Fruit fly (Drosophila melanogaster) whole organism, embryonic: ENCODE results near the gene CG13309.
A peak's percentile ranks its signal among the peaks of the same experiment; 100 is the strongest.

Source experiments
- Abd-B ChIP-seq: fragments of 200-800 bp; sonication (Bioruptor generic); optimal IDR thresholded peaks from 2 replicates; lab custom pipeline; 2018; ENCODE audit warnings: missing biosample characterization, mild to moderate bottlenecking, missing genetic modification characterization, moderate library complexity
- Aef1 ChIP-seq: fragments of 200-800 bp; sonication (Bioruptor generic); IDR thresholded peaks from 3 replicates; pipeline ENCODE4 v1.3.6; 2022; ENCODE audit warnings: missing biosample characterization, missing genetic modification characterization
- CG10543 ChIP-seq: fragments of 200-800 bp; sonication (Bioruptor generic); optimal IDR thresholded peaks from 3 replicates; lab custom pipeline; 2017; ENCODE audit warnings: missing biosample characterization, mild to moderate bottlenecking, missing genetic modification characterization, moderate library complexity
- CG10565 ChIP-seq: fragments of 200-800 bp; sonication (Bioruptor generic); optimal IDR thresholded peaks from 3 replicates; lab custom pipeline; 2016; ENCODE audit warnings: missing biosample characterization, mild to moderate bottlenecking, missing genetic modification characterization
- CG12155 ChIP-seq: fragments of 200-800 bp; sonication (Bioruptor generic); optimal IDR thresholded peaks from 3 replicates; lab custom pipeline; 2016; ENCODE audit warnings: missing biosample characterization, missing genetic modification characterization
- CG14050 ChIP-seq: fragments of 200-800 bp; sonication (Bioruptor generic); IDR thresholded peaks from 3 replicates; pipeline ENCODE4 v1.3.6; 2022; ENCODE audit warnings: missing biosample characterization, missing genetic modification characterization
- CG15514 ChIP-seq: fragments of 200-800 bp; sonication (Bioruptor generic); optimal IDR thresholded peaks from 3 replicates; lab custom pipeline; 2017; ENCODE audit warnings: missing biosample characterization, missing genetic modification characterization, mild to moderate bottlenecking, moderate library complexity, missing genetic modification reagents
- CG17328 ChIP-seq: fragments of 200-800 bp; sonication (Bioruptor generic); IDR thresholded peaks from 2 replicates; pipeline ENCODE4 v1.3.6; 2022; ENCODE audit warnings: missing biosample characterization, missing genetic modification characterization
- CG2678 ChIP-seq: fragments of 200-800 bp; sonication (Bioruptor generic); optimal IDR thresholded peaks from 3 replicates; lab custom pipeline; 2019; ENCODE audit warnings: missing biosample characterization, mild to moderate bottlenecking, missing genetic modification characterization, moderate library complexity
- CG30431 ChIP-seq: fragments of 200-800 bp; sonication (Bioruptor generic); optimal IDR thresholded peaks from 2 replicates; lab custom pipeline; 2017; ENCODE audit warnings: missing biosample characterization, missing genetic modification characterization
- CG31441 ChIP-seq: fragments of 200-800 bp; sonication (Bioruptor generic); IDR thresholded peaks from 2 replicates; pipeline ENCODE4 v1.3.6; 2022; ENCODE audit warnings: missing biosample characterization, missing genetic modification characterization
- CG3281 ChIP-seq: fragments of 200-800 bp; sonication (Bioruptor generic); optimal IDR thresholded peaks from 3 replicates; lab custom pipeline; 2017; ENCODE audit warnings: missing biosample characterization, mild to moderate bottlenecking, missing genetic modification characterization
- CG34224 ChIP-seq: fragments of 200-800 bp; sonication (Bioruptor generic); IDR thresholded peaks from 3 replicates; pipeline ENCODE4 v1.3.6; 2022; ENCODE audit warnings: missing biosample characterization, missing genetic modification characterization; ENCODE audit not compliant: partially characterized antibody
- CG42726 ChIP-seq: fragments of 200-800 bp; sonication (Bioruptor generic); IDR thresholded peaks from 2 replicates; pipeline ENCODE4 v1.3.6; 2022; ENCODE audit warnings: missing biosample characterization, missing genetic modification characterization; ENCODE audit not compliant: partially characterized antibody
- CG5953 ChIP-seq: fragments of 200-800 bp; sonication (Bioruptor generic); IDR thresholded peaks from 2 replicates; pipeline ENCODE4 v1.3.6; 2022; ENCODE audit warnings: missing biosample characterization, missing genetic modification characterization
- CG6683 ChIP-seq: fragments of 200-800 bp; sonication (Bioruptor generic); optimal IDR thresholded peaks from 2 replicates; lab custom pipeline; 2017; ENCODE audit warnings: missing biosample characterization, mild to moderate bottlenecking, missing genetic modification characterization, missing genetic modification reagents
- CG8089 ChIP-seq: fragments of 200-800 bp; sonication (Bioruptor generic); optimal IDR thresholded peaks from 3 replicates; lab custom pipeline; 2016; ENCODE audit warnings: missing biosample characterization, missing genetic modification characterization
- Dfd ChIP-seq, 2 experiments: fragments of >200 bp; optimal IDR thresholded peaks; 2 replicates each; lab custom pipeline; 2017; ENCODE audit warnings: missing biosample characterization in 2 of 2, missing genetic modification characterization in 2 of 2
- E2f1 ChIP-seq: fragments of 200-800 bp; sonication (Bioruptor generic); IDR thresholded peaks from 2 replicates; pipeline ENCODE4 v1.3.6; 2022; ENCODE audit warnings: missing biosample characterization, missing genetic modification characterization
- Elba2 ChIP-seq: fragments of 200-800 bp; sonication (Bioruptor generic); optimal IDR thresholded peaks from 3 replicates; lab custom pipeline; 2016; ENCODE audit warnings: missing biosample characterization, missing genetic modification characterization
- HLH3B ChIP-seq: fragments of 200-800 bp; sonication (Bioruptor generic); IDR thresholded peaks from 2 replicates; pipeline ENCODE4 v1.3.6; 2022; ENCODE audit warnings: missing biosample characterization, missing genetic modification characterization
- HmgZ ChIP-seq: fragments of 200-800 bp; sonication (Bioruptor generic); optimal IDR thresholded peaks from 2 replicates; lab custom pipeline; 2018; ENCODE audit warnings: missing biosample characterization, mild to moderate bottlenecking, missing genetic modification characterization
- Lpt ChIP-seq: fragments of >200 bp; optimal IDR thresholded peaks from 2 replicates; lab custom pipeline; 2018; ENCODE audit warnings: missing biosample characterization, missing genetic modification characterization
- MBD-R2 ChIP-seq: fragments of 200-800 bp; sonication (Bioruptor generic); IDR thresholded peaks from 2 replicates; pipeline ENCODE4 v1.3.6; 2022; ENCODE audit warnings: missing biosample characterization, missing genetic modification characterization
- MESR4 ChIP-seq: fragments of 200-800 bp; sonication (Bioruptor generic); optimal IDR thresholded peaks from 2 replicates; lab custom pipeline; 2018; ENCODE audit warnings: missing biosample characterization, mild to moderate bottlenecking, missing genetic modification characterization, moderate library complexity
- Sry-β ChIP-seq: fragments of 200-800 bp; sonication (Bioruptor generic); optimal IDR thresholded peaks from 2 replicates; lab custom pipeline; 2018; ENCODE audit warnings: missing biosample characterization, mild to moderate bottlenecking, missing genetic modification characterization, moderate library complexity
- ac ChIP-seq: fragments of 200-800 bp; sonication (Bioruptor generic); optimal IDR thresholded peaks from 3 replicates; lab custom pipeline; 2017; ENCODE audit warnings: missing biosample characterization, mild to moderate bottlenecking, missing genetic modification characterization
- ase ChIP-seq: fragments of 200-800 bp; sonication (Bioruptor generic); IDR thresholded peaks from 3 replicates; pipeline ENCODE4 v1.3.6; 2022; ENCODE audit warnings: missing biosample characterization, missing genetic modification characterization
- ash1 ChIP-seq: fragments of 200-800 bp; sonication (Bioruptor generic); optimal IDR thresholded peaks from 2 replicates; lab custom pipeline; 2018; ENCODE audit warnings: missing biosample characterization, mild to moderate bottlenecking, missing genetic modification characterization
- az2 ChIP-seq: fragments of 200-800 bp; sonication (Bioruptor generic); optimal IDR thresholded peaks from 3 replicates; lab custom pipeline; 2016; ENCODE audit warnings: missing biosample characterization, missing genetic modification characterization
- bcd ChIP-seq: fragments of 200-800 bp; sonication (Bioruptor generic); optimal IDR thresholded peaks from 2 replicates; lab custom pipeline; 2017; ENCODE audit warnings: missing biosample characterization, mild to moderate bottlenecking, missing genetic modification characterization
- btn ChIP-seq: fragments of 200-800 bp; sonication (Bioruptor generic); optimal IDR thresholded peaks from 2 replicates; lab custom pipeline; 2016; ENCODE audit warnings: missing biosample characterization, missing genetic modification characterization
- dimm ChIP-seq: fragments of 200-800 bp; sonication (Bioruptor generic); IDR thresholded peaks from 2 replicates; pipeline ENCODE4 v1.3.6; 2022; ENCODE audit warnings: missing biosample characterization, missing genetic modification characterization
- dm ChIP-seq: fragments of 200-800 bp; sonication (Bioruptor generic); optimal IDR thresholded peaks from 3 replicates; lab custom pipeline; 2016; ENCODE audit warnings: missing biosample characterization, missing genetic modification characterization
- esg ChIP-seq: fragments of 200-800 bp; sonication (Bioruptor generic); conservative IDR thresholded peaks from 2 replicates; pipeline ENCODE4 v1.3.6; 2022; ENCODE audit warnings: missing biosample characterization, missing genetic modification characterization
- gce ChIP-seq: fragments of 200-800 bp; sonication (Bioruptor generic); IDR thresholded peaks from 3 replicates; pipeline ENCODE4 v1.3.6; 2022; ENCODE audit warnings: missing biosample characterization, missing genetic modification characterization
- gsb-n ChIP-seq: fragments of 200-800 bp; sonication (Bioruptor generic); optimal IDR thresholded peaks from 3 replicates; lab custom pipeline; 2018; ENCODE audit warnings: missing biosample characterization, mild to moderate bottlenecking, missing genetic modification characterization
- lmd ChIP-seq: fragments of 200-800 bp; sonication (Bioruptor generic); IDR thresholded peaks from 2 replicates; pipeline ENCODE4 v1.3.6; 2022; ENCODE audit warnings: missing biosample characterization, missing genetic modification characterization
- lola ChIP-seq, 3 experiments: fragments of >200 bp in 2 of 3; fragments of 200-800 bp in 1 of 3; sonication (Bioruptor generic) in 1 of 3; optimal IDR thresholded peaks; 2 replicates each; lab custom pipeline; 2017 to 2019; ENCODE audit warnings: missing biosample characterization in 3 of 3, missing genetic modification characterization in 3 of 3, mild to moderate bottlenecking in 1 of 3, moderate library complexity in 1 of 3
- luna ChIP-seq: fragments of 200-800 bp; sonication (Bioruptor generic); optimal IDR thresholded peaks from 2 replicates; lab custom pipeline; 2016; ENCODE audit warnings: missing biosample characterization, missing genetic modification characterization
- nmo ChIP-seq: fragments of 200-800 bp; sonication (Bioruptor generic); optimal IDR thresholded peaks from 2 replicates; lab custom pipeline; 2018; ENCODE audit warnings: missing biosample characterization, mild to moderate bottlenecking, missing genetic modification characterization, moderate library complexity
- odd ChIP-seq: fragments of 200-800 bp; sonication (Bioruptor generic); optimal IDR thresholded peaks from 2 replicates; lab custom pipeline; 2017; ENCODE audit warnings: missing biosample characterization, mild to moderate bottlenecking, missing genetic modification characterization
- peb ChIP-seq: fragments of 200-800 bp; sonication (Bioruptor generic); IDR thresholded peaks from 2 replicates; pipeline ENCODE4 v1.3.6; 2022; ENCODE audit warnings: missing biosample characterization, missing genetic modification characterization
- salm ChIP-seq: fragments of 200-800 bp; sonication (Bioruptor generic); optimal IDR thresholded peaks from 2 replicates; lab custom pipeline; 2018; ENCODE audit warnings: missing biosample characterization, mild to moderate bottlenecking, missing genetic modification characterization
- seq ChIP-seq: fragments of 200-800 bp; sonication (Bioruptor generic); IDR thresholded peaks from 2 replicates; pipeline ENCODE4 v1.3.6; 2022; ENCODE audit warnings: missing biosample characterization, missing genetic modification characterization
- sima ChIP-seq: fragments of 200-800 bp; sonication (Bioruptor generic); optimal IDR thresholded peaks from 2 replicates; lab custom pipeline; 2016; ENCODE audit warnings: missing biosample characterization, missing genetic modification characterization
- sug ChIP-seq: fragments of 200-800 bp; optimal IDR thresholded peaks from 2 replicates; lab custom pipeline; 2019; ENCODE audit warnings: missing biosample characterization, mild to moderate bottlenecking, missing genetic modification characterization, moderate library complexity
- tin ChIP-seq: fragments of 200-800 bp; sonication (Bioruptor generic); optimal IDR thresholded peaks from 3 replicates; lab custom pipeline; 2016; ENCODE audit warnings: missing biosample characterization, missing genetic modification characterization
- tup ChIP-seq: fragments of 200-800 bp; sonication (Bioruptor generic); optimal IDR thresholded peaks from 2 replicates; lab custom pipeline; 2016; ENCODE audit warnings: missing biosample characterization, mild to moderate bottlenecking, missing genetic modification characterization, moderate library complexity
- wor ChIP-seq: fragments of 200-800 bp; sonication (Bioruptor generic); IDR thresholded peaks from 2 replicates; pipeline ENCODE4 v1.3.6; 2022; ENCODE audit warnings: missing biosample characterization, missing genetic modification characterization

The CG13309 gene

dm6 chr3L:8823730-8824374 lies 13.7 kb downstream of the CG13309 start (continued):
- TF ChIP-seq Sry-β (GFP tag; lab: Kevin White, UChicago): no peak
- peak; percentile 47 for TF ChIP-seq nmo (GFP tag; lab: Kevin White, UChicago)
- no peak for TF ChIP-seq HmgZ (tag; lab: Kevin White, UChicago)
- TF ChIP-seq odd (GFP tag; lab: Kevin White, UChicago): no peak
- no peak for TF ChIP-seq tup
- TF ChIP-seq CG31441 (GFP tag; lab: Robert Waterston, UW): peak; percentile 42
- no peak for TF ChIP-seq dm (GFP tag; lab: Kevin White, UChicago)
- no peak for TF ChIP-seq Dfd (GFP tag; optimal IDR thresholded peaks at IDR 0.05; lab: Kevin White, UChicago)
- TF ChIP-seq CG10543 (GFP tag; lab: Kevin White, UChicago): no peak
- TF ChIP-seq btn (GFP tag; lab: Kevin White, UChicago): no peak
- TF ChIP-seq az2 (GFP tag; lab: Kevin White, UChicago): peak; percentile 32
- no peak for TF ChIP-seq CG14050
- no peak for TF ChIP-seq gsb-n (tag; lab: Kevin White, UChicago)
- no peak for TF ChIP-seq ase (GFP tag; lab: Robert Waterston, UW)
- TF ChIP-seq salm (tag; lab: Kevin White, UChicago): no peak
- TF ChIP-seq tin (GFP tag; lab: Kevin White, UChicago): peak; percentile 46
- no peak for TF ChIP-seq E2f1 (GFP tag; lab: Robert Waterston, UW)
- TF ChIP-seq dimm: 0 out of 2 replicates have a peak, but pooled peaks have one; percentile 17
- peak; percentile 48 for TF ChIP-seq bcd (GFP tag; lab: Kevin White, UChicago)
- TF ChIP-seq CG3281 (GFP tag; lab: Kevin White, UChicago): no peak
- peak; percentile 2 for TF ChIP-seq CG15514 (GFP tag; lab: Kevin White, UChicago)
- 0 out of 2 replicates have a peak, but pooled peaks have one; percentile 17 for TF ChIP-seq CG5953 (GFP tag; lab: Robert Waterston, UW)
- 0 out of 2 replicates have a peak, but pooled peaks have one; percentile 25 for TF ChIP-seq seq (GFP tag; lab: Robert Waterston, UW)
- 0 out of 2 replicates have a peak, but pooled peaks have one; percentile 14 for TF ChIP-seq wor (GFP tag; lab: Robert Waterston, UW)
- no peak for TF ChIP-seq luna
- TF ChIP-seq ac: no peak
- no peak for TF ChIP-seq sug (tag; lab: Kevin White, UChicago)
- TF ChIP-seq Aef1: 0 out of 3 replicates have a peak, but pooled peaks have one; percentile 13
- TF ChIP-seq CG30431: peak; percentile 29
- TF ChIP-seq CG42726 (GFP tag; lab: Robert Waterston, UW): no peak
- no peak for TF ChIP-seq CG10565 (GFP tag; lab: Kevin White, UChicago)
- no peak for TF ChIP-seq Lpt (GFP tag; lab: Kevin White, UChicago)
- TF ChIP-seq sima: no peak
- TF ChIP-seq CG34224 (GFP tag; lab: Robert Waterston, UW): no peak
- peak; percentile 24; the same call in 1 of the 2 replicates for TF ChIP-seq peb (GFP tag; lab: Robert Waterston, UW)
- no peak for TF ChIP-seq CG6683 (GFP tag; lab: Kevin White, UChicago)
- no peak for TF ChIP-seq MESR4 (GFP tag; lab: Kevin White, UChicago)
- TF ChIP-seq CG2678 (tag; lab: Kevin White, UChicago): peak; percentile 29
- peak; percentile 57; the same call in 1 of the 2 replicates for TF ChIP-seq HLH3B (GFP tag; lab: Robert Waterston, UW)
- peak in 1 of 3 experiments; percentile 52 for TF ChIP-seq lola (GFP tag; optimal IDR thresholded peaks at IDR 0.05; lab: Kevin White, UChicago)
- peak; percentile 27 for TF ChIP-seq CG8089
- peak; percentile 68 for TF ChIP-seq CG17328 (GFP tag; lab: Robert Waterston, UW)
- peak; percentile 57; the same call in 1 of the 3 replicates for TF ChIP-seq gce (GFP tag; lab: Robert Waterston, UW)
- no peak for TF ChIP-seq MBD-R2 (GFP tag; lab: Robert Waterston, UW)
- peak; percentile 49 for TF ChIP-seq esg (GFP tag; lab: Robert Waterston, UW)
- TF ChIP-seq lmd (GFP tag; lab: Robert Waterston, UW): peak; percentile 26; the same call in 1 of the 2 replicates
- TF ChIP-seq CG12155 (GFP tag; lab: Kevin White, UChicago): peak; percentile 1
- TF ChIP-seq Abd-B (GFP tag; lab: Kevin White, UChicago): no peak
- TF ChIP-seq ash1 (GFP tag; lab: Kevin White, UChicago): no peak
- no peak for TF ChIP-seq Elba2 (GFP tag; lab: Kevin White, UChicago)
